Worm (Caenorhabditis elegans): ENCODE results near the gene ZK856.14.

The ZK856.14 gene

DNA sequence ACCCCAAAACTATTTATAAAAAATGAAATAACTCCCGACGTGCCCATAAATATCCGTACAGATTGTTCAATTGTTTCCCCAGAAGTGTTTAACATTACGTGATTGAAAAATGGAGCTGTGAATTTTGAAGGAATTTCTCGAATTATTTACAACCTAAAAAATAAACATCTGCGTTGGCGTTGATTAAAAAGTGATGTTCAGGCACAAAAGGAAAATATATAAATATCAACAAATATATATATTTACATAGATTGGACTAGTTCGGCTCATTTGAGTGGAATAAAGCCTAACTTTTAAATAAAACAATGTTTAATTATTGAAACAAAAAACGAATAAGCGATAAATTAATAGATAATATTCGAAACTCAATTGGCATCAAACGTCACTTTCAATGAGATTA, 43.6 kb downstream of the ZK856.14 start, which contains the start of gene sri-18:
sri-18 (minus strand) TSS at position 101 of the 400 bp plus-strand sequence.
- TF ChIP-seq nhr-28 (tag; optimal IDR thresholded peaks at IDR 0.05) (no peak), snpc-4 (tag; optimal IDR thresholded peaks at IDR 0.05) (no peak), drap-1 (GFP tag; optimal IDR thresholded peaks at IDR 0.05) (no peak), M03D4.4 (tag; optimal IDR thresholded peaks at IDR 0.05) (no peak), lin-13 (tag; optimal IDR thresholded peaks at IDR 0.05) (no peak), lsy-2 (tag; optimal IDR thresholded peaks at IDR 0.05) (no peak), flh-1 (GFP tag; optimal IDR thresholded peaks at IDR 0.05) (no peak), lin-32 (GFP tag; optimal IDR thresholded peaks at IDR 0.05) (no peak), sem-2 (GFP tag; optimal IDR thresholded peaks at IDR 0.05) (no peak), unc-39 (tag; optimal IDR thresholded peaks at IDR 0.05) (no peak), ces-1 (GFP tag; optimal IDR thresholded peaks at IDR 0.05) (no peak), pha-4 (tag; optimal IDR thresholded peaks at IDR 0.05) (no peak), blmp-1 (tag; optimal IDR thresholded peaks at IDR 0.05) (no peak), zip-8 (tag; optimal IDR thresholded peaks at IDR 0.05) (no peak), hlh-1 (tag; optimal IDR thresholded peaks at IDR 0.05) (no peak), bed-3 (GFP tag; optimal IDR thresholded peaks at IDR 0.05) (no peak), ham-2 (GFP tag; optimal IDR thresholded peaks at IDR 0.05) (no peak)

ce11 chrV:10265019-10265418, 48.2 kb downstream of the ZK856.14 start:
- TF ChIP-seq ces-1 (GFP tag; optimal IDR thresholded peaks at IDR 0.05) = peak; percentile 52
- TF ChIP-seq ceh-43 (GFP tag; optimal IDR thresholded peaks at IDR 0.05) = no peak

- TF ChIP-seq ces-1 (GFP tag; optimal IDR thresholded peaks at IDR 0.05) (peak; percentile 67), nhr-2 (tag; optimal IDR thresholded peaks at IDR 0.05) (no peak)
Measured at ce11 chrV:10266050-10266449, 49.2 kb downstream of the ZK856.14 start.

All from whole organism, mixed stage, embryonic.